Worm (Caenorhabditis elegans): ENCODE measurements around the gene Y46H3D.8.

DNA sequence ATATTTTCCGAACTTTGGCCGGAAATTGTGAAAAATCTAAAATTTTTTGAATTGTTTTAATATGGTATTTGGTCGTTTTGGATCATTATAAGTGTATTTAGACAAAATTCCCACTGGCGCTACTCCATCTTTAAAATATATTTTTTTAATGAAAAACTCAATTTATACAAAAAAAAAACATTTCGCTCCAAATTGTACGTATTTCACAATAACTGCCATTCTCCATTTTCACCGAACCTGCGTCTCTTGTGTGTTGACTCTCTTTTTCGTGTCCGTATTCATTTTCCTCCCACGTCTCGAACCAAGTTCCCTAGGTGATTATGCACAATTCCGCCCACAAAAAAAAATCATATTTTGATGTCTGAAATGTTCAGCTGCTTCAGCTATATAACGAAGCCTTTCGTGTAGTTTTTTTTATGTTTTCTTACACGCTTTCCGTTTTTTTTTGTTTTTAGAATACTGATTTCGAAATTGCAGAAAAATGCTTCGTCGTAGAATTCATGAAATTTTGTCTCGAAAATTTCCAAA is 30.4 kb downstream of the Y46H3D.8 start, which contains the start of gene F16B4.2:
- TF ChIP-seq lin-39 (tag; optimal IDR thresholded peaks at IDR 0.05) (no peak), jun-1 (tag; optimal IDR thresholded peaks at IDR 0.05) (no peak)

Measured in whole organism, L3 larva.